Worm (Caenorhabditis elegans): Measurements from ENCODE around the gene Y41D4A.4.

Y41D4A.4 gene

DNA sequence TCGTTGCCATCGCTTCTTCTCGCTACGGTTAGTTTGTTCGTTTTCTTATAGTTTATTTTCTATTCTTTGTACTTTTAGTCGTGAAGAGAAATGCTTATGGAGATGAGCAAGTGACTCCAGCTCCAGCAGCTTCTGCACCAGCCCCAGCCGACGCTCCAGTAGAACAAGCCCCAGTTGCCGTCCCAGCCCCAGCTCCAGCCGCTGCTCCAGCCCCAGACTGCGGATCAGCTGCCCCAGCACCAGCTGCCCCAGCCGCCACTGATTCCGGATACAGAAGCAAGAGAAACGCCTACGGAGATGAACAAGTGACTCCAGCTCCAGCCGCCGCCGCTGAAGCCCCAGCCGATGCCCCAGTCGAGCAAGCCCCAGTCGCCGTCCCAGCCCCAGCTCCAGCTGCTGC is 24.9 kb upstream of the Y41D4A.4 start:
- 0 out of 2 replicates have a peak, but pooled peaks have one; percentile 19 for TF ChIP-seq mab-9 (GFP tag; IDR thresholded peaks at IDR 0.05)

DNA sequence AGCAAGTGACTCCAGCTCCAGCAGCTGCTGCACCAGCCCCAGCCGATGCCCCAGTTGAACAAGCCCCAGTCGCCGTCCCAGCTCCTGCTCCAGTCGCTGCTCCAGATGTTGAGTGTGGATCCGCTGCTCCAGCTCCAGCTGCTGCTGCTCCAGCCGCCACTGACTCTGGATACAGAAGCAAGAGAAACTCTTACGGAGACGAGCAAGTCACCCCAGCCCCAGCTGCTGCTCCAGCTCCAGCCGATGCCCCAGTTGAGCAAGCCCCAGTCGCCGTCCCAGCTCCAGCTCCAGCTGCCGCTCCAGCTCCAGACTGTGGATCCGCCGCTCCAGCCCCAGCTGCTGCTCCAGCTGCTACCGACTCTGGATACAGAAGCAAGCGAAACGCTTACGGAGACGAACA is 24.2 kb upstream of the Y41D4A.4 start:
- TF ChIP-seq nhr-11 (tag; optimal IDR thresholded peaks at IDR 0.05) (no peak), lin-39 (tag; optimal IDR thresholded peaks at IDR 0.05) (no peak), efl-1 (optimal IDR thresholded peaks at IDR 0.05) (no peak), efl-1 (GFP tag; optimal IDR thresholded peaks at IDR 0.05 in 1 of 2) (peak in 1 of 2 experiments; percentile 15)

DNA sequence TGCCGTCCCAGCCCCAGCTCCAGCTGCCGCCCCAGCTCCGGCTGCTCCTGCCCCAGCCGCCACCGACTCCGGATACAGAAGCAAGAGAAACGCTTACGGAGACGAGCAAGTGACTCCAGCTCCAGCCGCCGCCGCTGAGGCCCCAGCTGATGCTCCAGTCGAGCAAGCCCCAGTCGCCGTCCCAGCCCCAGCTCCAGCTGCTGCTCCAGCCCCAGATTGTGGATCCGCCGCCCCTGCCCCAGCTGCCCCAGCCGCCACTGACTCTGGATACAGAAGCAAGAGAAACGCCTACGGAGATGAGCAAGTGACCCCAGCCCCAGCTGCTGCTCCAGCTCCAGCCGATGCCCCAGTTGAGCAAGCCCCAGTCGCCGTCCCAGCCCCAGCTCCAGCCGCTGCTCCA is 23.3 kb upstream of the Y41D4A.4 start:
- TF ChIP-seq ceh-8 (GFP tag; optimal IDR thresholded peaks at IDR 0.05) = peak; percentile 49

DNA sequence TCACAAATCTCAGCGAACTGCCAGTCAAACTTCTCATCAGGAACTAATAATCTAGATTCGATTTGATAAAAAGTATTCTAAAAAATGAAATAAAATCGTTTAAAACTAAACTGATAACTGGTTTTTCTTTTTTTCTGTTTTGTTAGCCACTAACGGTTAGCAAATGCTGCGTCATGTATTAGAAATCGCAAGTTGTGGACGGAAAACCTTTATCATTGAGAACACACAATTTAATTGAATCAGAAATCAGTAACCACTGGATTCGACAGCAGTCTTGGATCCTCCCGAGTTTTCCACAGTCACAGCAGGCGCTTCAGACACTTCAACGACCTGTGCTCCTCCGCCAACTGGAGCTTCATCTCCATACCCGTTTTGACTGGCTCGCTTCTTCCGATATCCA is 22.8 kb upstream of the Y41D4A.4 start:
- TF ChIP-seq nhr-20 (tag; optimal IDR thresholded peaks at IDR 0.05) = peak; percentile 12
- TF ChIP-seq efl-1 (optimal IDR thresholded peaks at IDR 0.05) = no peak
- peak in 1 of 2 experiments; percentile 72 for TF ChIP-seq efl-1 (GFP tag; optimal IDR thresholded peaks at IDR 0.05 in 1 of 2)
- TF ChIP-seq grh-1 (GFP tag; IDR thresholded peaks at IDR 0.05) = 0 out of 2 replicates have a peak, but pooled peaks have one; percentile 31
- no peak for TF ChIP-seq ces-1 (GFP tag; optimal IDR thresholded peaks at IDR 0.05)
- peak; percentile 25 for TF ChIP-seq nhr-71 (tag; optimal IDR thresholded peaks at IDR 0.05)
- TF ChIP-seq aly-2 (tag; optimal IDR thresholded peaks at IDR 0.05) = peak; percentile 95
- no peak for TF ChIP-seq lin-15B (tag; optimal IDR thresholded peaks at IDR 0.05)
- no peak for TF ChIP-seq unc-86 (tag; optimal IDR thresholded peaks at IDR 0.05)
- no peak for TF ChIP-seq ceh-82 (tag; optimal IDR thresholded peaks at IDR 0.05)
- TF ChIP-seq sup-37 (GFP tag; optimal IDR thresholded peaks at IDR 0.05) = no peak
- TF ChIP-seq irx-1 (tag; optimal IDR thresholded peaks at IDR 0.05) = no peak
- TF ChIP-seq elt-3 (tag; optimal IDR thresholded peaks at IDR 0.05) = peak in 1 of 6 experiments; percentile 18
- no peak for TF ChIP-seq lin-39 (tag; optimal IDR thresholded peaks at IDR 0.05)
- no peak for TF ChIP-seq zag-1 (tag; optimal IDR thresholded peaks at IDR 0.05)
- no peak for TF ChIP-seq egl-27 (tag; optimal IDR thresholded peaks at IDR 0.05)
- no peak for TF ChIP-seq ztf-4 (tag; optimal IDR thresholded peaks at IDR 0.05)
- TF ChIP-seq mef-2 (tag; optimal IDR thresholded peaks at IDR 0.05) = no peak
- TF ChIP-seq aha-1 (tag; optimal IDR thresholded peaks at IDR 0.05) = no peak
- TF ChIP-seq unc-62 (GFP tag; optimal IDR thresholded peaks at IDR 0.05) = no peak
- no peak for TF ChIP-seq pax-3 (tag; optimal IDR thresholded peaks at IDR 0.05)
- TF ChIP-seq ets-5 (GFP tag; IDR thresholded peaks at IDR 0.05) = no peak
- no peak for TF ChIP-seq nhr-11 (tag; optimal IDR thresholded peaks at IDR 0.05)
- no peak for TF ChIP-seq ceh-8 (GFP tag; optimal IDR thresholded peaks at IDR 0.05)
- TF ChIP-seq nhr-85 (tag) = no peak
- no peak for TF ChIP-seq nhr-28 (tag; optimal IDR thresholded peaks at IDR 0.05)
- no peak for TF ChIP-seq tlp-1 (tag; optimal IDR thresholded peaks at IDR 0.05)
- no peak for TF ChIP-seq hlh-4 (tag; optimal IDR thresholded peaks at IDR 0.05)
- no peak for TF ChIP-seq rnt-1 (tag; optimal IDR thresholded peaks at IDR 0.05)
- TF ChIP-seq ceh-63 (GFP tag; optimal IDR thresholded peaks at IDR 0.05) = no peak
- no peak for TF ChIP-seq dpl-1 (GFP tag; optimal IDR thresholded peaks at IDR 0.05)
- no peak for TF ChIP-seq unc-130 (tag; optimal IDR thresholded peaks at IDR 0.05)
- no peak for TF ChIP-seq blmp-1 (tag; optimal IDR thresholded peaks at IDR 0.05)
- no peak for TF ChIP-seq fos-1 (tag; optimal IDR thresholded peaks at IDR 0.05)
- TF ChIP-seq unc-30 (tag; optimal IDR thresholded peaks at IDR 0.05) = no peak
- no peak for TF ChIP-seq pqm-1 (tag; optimal IDR thresholded peaks at IDR 0.05)
- TF ChIP-seq nhr-47 (tag; optimal IDR thresholded peaks at IDR 0.05) = peak; percentile 11
- no peak for TF ChIP-seq pag-3 (tag; optimal IDR thresholded peaks at IDR 0.05; ENCODE audit: borderline replicate concordance, insufficient read depth)
- TF ChIP-seq jun-1 (tag; optimal IDR thresholded peaks at IDR 0.05) = no peak
- TF ChIP-seq snu-23 (GFP tag; optimal IDR thresholded peaks at IDR 0.05) = no peak
